Worm (Caenorhabditis elegans) whole organism, mixed stage, embryonic: ENCODE data around the gene Y7A5A.20.

Experiments
- elt-1 ChIP-seq: sonication (generic microtip); optimal IDR thresholded peaks from 2 replicates; lab custom pipeline; 2017; ENCODE audit warnings: missing genetic modification characterization, mild to moderate bottlenecking, missing compliant biosample characterization, antibody characterized with exemption, moderate library complexity, borderline replicate concordance; ENCODE audit not compliant: insufficient read depth
- ham-2 ChIP-seq: fragments of 200-800 bp; sonication (Bioruptor generic); optimal IDR thresholded peaks from 2 replicates; lab custom pipeline; 2018; ENCODE audit warnings: mild to moderate bottlenecking, missing genetic modification characterization, missing compliant biosample characterization

DNA sequence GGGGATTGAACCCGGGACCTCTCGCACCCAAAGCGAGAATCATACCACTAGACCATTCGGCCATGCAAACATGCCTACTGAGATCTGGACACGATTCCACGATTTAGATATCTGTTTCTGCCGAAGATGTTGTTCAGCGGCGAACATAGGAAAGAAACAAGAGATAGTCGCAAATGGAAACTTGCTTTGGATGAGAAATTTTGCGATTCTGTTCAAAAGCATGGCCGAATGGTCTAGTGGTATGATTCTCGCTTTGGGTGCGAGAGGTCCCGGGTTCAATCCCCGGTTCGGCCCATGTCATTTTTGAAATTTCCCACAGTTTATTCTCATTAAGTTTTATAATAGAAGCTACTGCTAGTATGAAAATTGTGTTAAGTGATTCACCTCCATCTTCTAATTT, 31.5 kb upstream of the Y7A5A.20 start:
- TF ChIP-seq elt-1 (tag; lab: Kevin White, UChicago) = no peak
- no peak for TF ChIP-seq ham-2 (GFP tag; lab: Kevin White, UChicago)
